Fruit fly (Drosophila melanogaster) whole organism, pupa: ENCODE measurements around the gene nanos.

ENCODE experiments used
- CG10348 ChIP-seq: fragments of 200-800 bp; sonication (Bioruptor generic); IDR thresholded peaks from 2 replicates; pipeline ENCODE4 v1.3.6; 2022; ENCODE audit warnings: missing biosample characterization, missing genetic modification characterization
- CG12605 ChIP-seq: fragments of 200-800 bp; sonication (Bioruptor generic); IDR thresholded peaks from 2 replicates; pipeline ENCODE4 v1.3.6; 2022; ENCODE audit warnings: missing biosample characterization, missing genetic modification characterization
- CG13204 ChIP-seq: fragments of 200-800 bp; sonication (Bioruptor generic); optimal IDR thresholded peaks from 2 replicates; lab custom pipeline; 2018; ENCODE audit warnings: missing biosample characterization, mild to moderate bottlenecking, missing genetic modification characterization, moderate library complexity
- CG17806 ChIP-seq: fragments of 200-800 bp; sonication (Bioruptor generic); optimal IDR thresholded peaks from 2 replicates; lab custom pipeline; 2018; ENCODE audit warnings: missing biosample characterization, mild to moderate bottlenecking, missing genetic modification characterization, moderate library complexity
- CG34367 ChIP-seq: fragments of 200-800 bp; sonication (Bioruptor generic); optimal IDR thresholded peaks from 2 replicates; lab custom pipeline; 2018; ENCODE audit warnings: missing biosample characterization, mild to moderate bottlenecking, missing genetic modification characterization
- CG4496 ChIP-seq: fragments of 200-800 bp; sonication (Bioruptor generic); IDR thresholded peaks from 3 replicates; pipeline ENCODE4 v1.3.6; 2022; ENCODE audit warnings: missing biosample characterization, missing genetic modification characterization
- CG8159 ChIP-seq: fragments of 200-800 bp; sonication (Bioruptor generic); optimal IDR thresholded peaks from 3 replicates; lab custom pipeline; 2018; ENCODE audit warnings: missing biosample characterization, mild to moderate bottlenecking, missing genetic modification characterization, moderate library complexity
- CG9948 ChIP-seq: fragments of 200-800 bp; sonication (Bioruptor generic); optimal IDR thresholded peaks from 2 replicates; lab custom pipeline; 2018; ENCODE audit warnings: missing biosample characterization, mild to moderate bottlenecking, missing genetic modification characterization, moderate library complexity
- EcR ChIP-seq: fragments of 200-800 bp; sonication (Bioruptor generic); optimal IDR thresholded peaks from 3 replicates; lab custom pipeline; 2019; ENCODE audit warnings: missing biosample characterization, missing genetic modification characterization, mild to moderate bottlenecking, moderate library complexity, missing genetic modification reagents
- Pif1A ChIP-seq: fragments of 200-800 bp; sonication (Bioruptor generic); optimal IDR thresholded peaks from 3 replicates; lab custom pipeline; 2016; ENCODE audit warnings: missing biosample characterization, missing genetic modification characterization
- Pif1B ChIP-seq: fragments of 200-800 bp; sonication (Bioruptor generic); optimal IDR thresholded peaks from 3 replicates; lab custom pipeline; 2016; ENCODE audit warnings: missing biosample characterization, missing genetic modification characterization
- Snoo ChIP-seq: fragments of 200-800 bp; sonication (Bioruptor generic); optimal IDR thresholded peaks from 3 replicates; lab custom pipeline; 2017; ENCODE audit warnings: missing biosample characterization, mild to moderate bottlenecking, missing genetic modification characterization, inconsistent platforms
- fd96Ca ChIP-seq: fragments of 200-800 bp; sonication (Bioruptor generic); IDR thresholded peaks from 3 replicates; pipeline ENCODE4 v1.3.6; 2022; ENCODE audit warnings: missing biosample characterization, missing genetic modification characterization
- gl ChIP-seq: fragments of 200-800 bp; sonication (Bioruptor generic); optimal IDR thresholded peaks from 2 replicates; lab custom pipeline; 2018; ENCODE audit warnings: missing biosample characterization, mild to moderate bottlenecking, missing genetic modification characterization

dm6 chr3R:19182848-19183247 lies 25.8 kb downstream of the nanos start:
- TF ChIP-seq fd96Ca (GFP tag; lab: Robert Waterston, UW) (no peak), Snoo (no peak), EcR (GFP tag; lab: Kevin White, UChicago) (no peak), CG12605 (no peak), CG4496 (GFP tag; lab: Robert Waterston, UW) (no peak), gl (tag; lab: Kevin White, UChicago) (no peak), CG17806 (tag; lab: Kevin White, UChicago) (no peak), Pif1A (GFP tag; lab: Kevin White, UChicago) (no peak), Pif1B (GFP tag; lab: Kevin White, UChicago) (no peak), CG34367 (tag; lab: Kevin White, UChicago) (no peak), CG10348 (GFP tag; lab: Robert Waterston, UW) (no peak), CG9948 (tag; lab: Kevin White, UChicago) (no peak), CG8159 (tag; lab: Kevin White, UChicago) (no peak), CG13204 (no peak)
